Fruit fly (Drosophila melanogaster): ENCODE results near the gene bab1.

- TF ChIP-seq EcR (GFP tag; optimal IDR thresholded peaks at IDR 0.05), result no peak
- TF ChIP-seq usp (GFP tag; optimal IDR thresholded peaks at IDR 0.05), result no peak
- TF ChIP-seq psq (optimal IDR thresholded peaks at IDR 0.05), result no peak
- no peak for TF ChIP-seq pan (optimal IDR thresholded peaks at IDR 0.05)
- no peak for TF ChIP-seq Dll (optimal IDR thresholded peaks at IDR 0.05)
- TF ChIP-seq CG8478 (optimal IDR thresholded peaks at IDR 0.05), result no peak
These were observed 77.2 kb downstream of the bab1 start for dm6 chr3L:1023728-1024127.
